Worm (Caenorhabditis elegans): Measurements from ENCODE around the gene F22B5.6.

- TF ChIP-seq lin-39 (tag; optimal IDR thresholded peaks at IDR 0.05), result no peak
- no peak for TF ChIP-seq snpc-4 (tag; optimal IDR thresholded peaks at IDR 0.05)
- TF ChIP-seq aly-2 (tag; optimal IDR thresholded peaks at IDR 0.05), result no peak
- no peak for TF ChIP-seq lsy-2 (tag; optimal IDR thresholded peaks at IDR 0.05)
- TF ChIP-seq lin-11 (tag; optimal IDR thresholded peaks at IDR 0.05), result no peak
Measured at ce11 chrII:8431954-8432353, 24.0 kb downstream of the F22B5.6 start, which contains the start of gene acp-2.

Measured in whole organism, L2 larva.